Fruit fly (Drosophila melanogaster): Measurements from ENCODE around the gene CG31751.

CG31751 gene

dm6 chr2L:18694724-18695105, 17.7 kb downstream of the CG31751 start (continued):
- TF ChIP-seq NK7.1 (GFP tag; optimal IDR thresholded peaks at IDR 0.05), result no peak
- no peak for TF ChIP-seq Trl (optimal IDR thresholded peaks at IDR 0.05)
- no peak for TF ChIP-seq Trl (GFP tag; optimal IDR thresholded peaks at IDR 0.05)
- TF ChIP-seq Sox100B (GFP tag; optimal IDR thresholded peaks at IDR 0.05), result no peak
- peak; percentile 11 for TF ChIP-seq Mad (GFP tag; optimal IDR thresholded peaks at IDR 0.05)
- TF ChIP-seq Optix (GFP tag; IDR thresholded peaks at IDR 0.05), result no peak
- TF ChIP-seq CG30431 (GFP tag; optimal IDR thresholded peaks at IDR 0.05), result no peak
- TF ChIP-seq lab (GFP tag; optimal IDR thresholded peaks at IDR 0.05), result peak; percentile 19
- no peak for TF ChIP-seq CG6765 (GFP tag; optimal IDR thresholded peaks at IDR 0.05)
- TF ChIP-seq CG10565 (GFP tag; optimal IDR thresholded peaks at IDR 0.05), result no peak
- no peak for TF ChIP-seq Dref (GFP tag; IDR thresholded peaks at IDR 0.05)
- TF ChIP-seq CG15011 (GFP tag; optimal IDR thresholded peaks at IDR 0.05), result no peak
- no peak for TF ChIP-seq CoRest (tag; optimal IDR thresholded peaks at IDR 0.05)
- no peak for TF ChIP-seq pros (GFP tag; optimal IDR thresholded peaks at IDR 0.05)
- no peak for TF ChIP-seq CG7786 (GFP tag; optimal IDR thresholded peaks at IDR 0.05)
- peak; percentile 53; the same call in 2 of the 3 replicates for TF ChIP-seq tgo (GFP tag; IDR thresholded peaks at IDR 0.05)
- TF ChIP-seq Drgx (GFP tag; IDR thresholded peaks at IDR 0.05), result peak; percentile 18; the same call in 1 of the 2 replicates
- no peak for TF ChIP-seq twi (tag; optimal IDR thresholded peaks at IDR 0.05)
- peak; percentile 48 for TF ChIP-seq az2 (GFP tag; optimal IDR thresholded peaks at IDR 0.05)
- TF ChIP-seq scrt (GFP tag; optimal IDR thresholded peaks at IDR 0.05), result no peak
- no peak for TF ChIP-seq CG33557 (GFP tag; optimal IDR thresholded peaks at IDR 0.05)
- no peak for TF ChIP-seq CG17912 (GFP tag; optimal IDR thresholded peaks at IDR 0.05)
- no peak for TF ChIP-seq grn (GFP tag; optimal IDR thresholded peaks at IDR 0.05)
- no peak for TF ChIP-seq CG32767 (GFP tag; IDR thresholded peaks at IDR 0.05)
- TF ChIP-seq Dfd (GFP tag; optimal IDR thresholded peaks at IDR 0.05), result no peak
- TF ChIP-seq sens-2 (GFP tag; IDR thresholded peaks at IDR 0.05), result peak; percentile 20; the same call in 1 of the 2 replicates
- TF ChIP-seq lmd (GFP tag; IDR thresholded peaks at IDR 0.05), result 0 out of 2 replicates have a peak, but pooled peaks have one; percentile 36
- TF ChIP-seq ase (GFP tag; IDR thresholded peaks at IDR 0.05), result no peak
- no peak for TF ChIP-seq cg (GFP tag; optimal IDR thresholded peaks at IDR 0.05)
- peak; percentile 63; the same call in 2 of the 3 replicates for TF ChIP-seq dysf (GFP tag; IDR thresholded peaks at IDR 0.05)
- TF ChIP-seq CG1602 (GFP tag; optimal IDR thresholded peaks at IDR 0.05), result no peak
- TF ChIP-seq aop (GFP tag; IDR thresholded peaks at IDR 0.05), result no peak
- no peak for TF ChIP-seq chn (GFP tag; optimal IDR thresholded peaks at IDR 0.05)
- TF ChIP-seq lilli (GFP tag; optimal IDR thresholded peaks at IDR 0.05), result no peak
- no peak for TF ChIP-seq croc (GFP tag; conservative IDR thresholded peaks at IDR 0.05)
- TF ChIP-seq da (GFP tag; optimal IDR thresholded peaks at IDR 0.05), result no peak
- no peak for TF ChIP-seq insv (GFP tag; optimal IDR thresholded peaks at IDR 0.05)
- TF ChIP-seq Fer1 (GFP tag; optimal IDR thresholded peaks at IDR 0.05), result no peak
- TF ChIP-seq CG16815 (GFP tag; optimal IDR thresholded peaks at IDR 0.05), result no peak
- peak; percentile 22 for TF ChIP-seq Ssrp (tag; optimal IDR thresholded peaks at IDR 0.05)
- TF ChIP-seq Rx (GFP tag; IDR thresholded peaks at IDR 0.05), result no peak
- TF ChIP-seq HmgZ (tag; optimal IDR thresholded peaks at IDR 0.05), result no peak
- TF ChIP-seq CG31388 (GFP tag; optimal IDR thresholded peaks at IDR 0.05), result no peak
- no peak for TF ChIP-seq CG9876 (GFP tag; optimal IDR thresholded peaks at IDR 0.05)
- no peak for TF ChIP-seq CG8478 (optimal IDR thresholded peaks at IDR 0.05)
- no peak for TF ChIP-seq CG2678 (tag; optimal IDR thresholded peaks at IDR 0.05)
- TF ChIP-seq CG9215 (GFP tag; IDR thresholded peaks at IDR 0.05), result no peak
- no peak for TF ChIP-seq cas (GFP tag; IDR thresholded peaks at IDR 0.05)

Measured in whole organism, embryonic.